Worm (Caenorhabditis elegans) whole organism, L1 larva: Measurements from ENCODE around the gene klp-7.
A peak's percentile ranks its signal among the peaks of the same experiment; 100 is the strongest.

Source experiments
- aha-1 ChIP-seq: fragments of 150-350 bp; optimal IDR thresholded peaks from 2 replicates; lab custom pipeline; 2014; ENCODE audit warnings: missing biosample characterization, missing genetic modification characterization
- alr-1 ChIP-seq: fragments of 200-800 bp; sonication (Bioruptor generic); optimal IDR thresholded peaks from 2 replicates; lab custom pipeline; 2018; ENCODE audit warnings: borderline replicate concordance, mild to moderate bottlenecking, missing genetic modification characterization, missing compliant biosample characterization
- ama-1 ChIP-seq: fragments of 150-350 bp; optimal IDR thresholded peaks from 2 replicates; lab custom pipeline; 2014
- blmp-1 ChIP-seq: fragments of 150-350 bp; optimal IDR thresholded peaks from 2 replicates; lab custom pipeline; 2014; ENCODE audit warnings: missing biosample characterization, missing genetic modification characterization
- ceh-82 ChIP-seq, 3 experiments: fragments of 150-350 bp in 1 of 3; sonication (generic microtip) in 2 of 3; optimal IDR thresholded peaks; 2 replicates each; lab custom pipeline; 2014 to 2017; ENCODE audit warnings: missing biosample characterization in 3 of 3, missing genetic modification characterization in 3 of 3
- ceh-88 ChIP-seq: fragments of 200-800 bp; sonication (Bioruptor generic); IDR thresholded peaks from 2 replicates; pipeline ENCODE4 v1.3.6; 2022; ENCODE audit warnings: missing genetic modification characterization, missing compliant biosample characterization
- ceh-90 ChIP-seq: sonication (generic microtip); optimal IDR thresholded peaks from 2 replicates; lab custom pipeline; 2016; ENCODE audit warnings: missing genetic modification characterization, missing compliant biosample characterization
- dsc-1 ChIP-seq: sonication (generic microtip); optimal IDR thresholded peaks from 2 replicates; lab custom pipeline; 2016; ENCODE audit warnings: mild to moderate bottlenecking, missing genetic modification characterization, missing compliant biosample characterization
- efl-1 ChIP-seq, 4 experiments: fragments of 150-350 bp; optimal IDR thresholded peaks in 3 of 4; peaks in 1 of 4; 1 replicate in 1 of 4; 2 replicates in 3 of 4; lab custom pipeline; 2014; ENCODE audit warnings: missing biosample characterization in 2 of 4, missing genetic modification characterization in 2 of 4, missing genetic modification reagents in 2 of 4
- egl-13 ChIP-seq: sonication (generic microtip); optimal IDR thresholded peaks from 2 replicates; lab custom pipeline; 2016; ENCODE audit warnings: missing genotype, missing genetic modification reagents, missing genetic modification characterization, missing compliant biosample characterization
- egl-27 ChIP-seq, 2 experiments: fragments of 150-350 bp in 1 of 2; sonication (generic microtip); optimal IDR thresholded peaks; 3 replicates each; lab custom pipeline; 2017 to 2018; ENCODE audit warnings: missing biosample characterization in 2 of 2, missing genetic modification characterization in 2 of 2, missing genetic modification reagents in 2 of 2
- elt-2 ChIP-seq: sonication (generic microtip); optimal IDR thresholded peaks from 2 replicates; lab custom pipeline; 2016; ENCODE audit warnings: missing genetic modification characterization, mild to moderate bottlenecking, inconsistent platforms, missing compliant biosample characterization, missing genetic modification reagents
- fkh-4 ChIP-seq: sonication (generic microtip); optimal IDR thresholded peaks from 2 replicates; lab custom pipeline; 2016; ENCODE audit warnings: missing compliant biosample characterization, missing genetic modification characterization, borderline replicate concordance
- fkh-8 ChIP-seq: sonication (generic microtip); optimal IDR thresholded peaks from 2 replicates; lab custom pipeline; 2016; ENCODE audit warnings: mild to moderate bottlenecking, missing genetic modification characterization, missing compliant biosample characterization
- fos-1 ChIP-seq: fragments of 150-350 bp; optimal IDR thresholded peaks from 2 replicates; lab custom pipeline; 2014; ENCODE audit warnings: missing biosample characterization, missing genetic modification characterization
- grh-1 ChIP-seq: fragments of 200-800 bp; sonication (Bioruptor generic); IDR thresholded peaks from 2 replicates; pipeline ENCODE4 v1.3.6; 2022; ENCODE audit warnings: missing genetic modification reagents, missing genetic modification characterization, missing compliant biosample characterization
- hpl-2 ChIP-seq: fragments of 150-350 bp; optimal IDR thresholded peaks from 2 replicates; lab custom pipeline; 2014; ENCODE audit warnings: missing biosample characterization, missing genetic modification reagents, missing genetic modification characterization
- irx-1 ChIP-seq: sonication (generic microtip); optimal IDR thresholded peaks from 2 replicates; lab custom pipeline; 2016; ENCODE audit warnings: missing genetic modification characterization, missing compliant biosample characterization
- lin-14 ChIP-seq: fragments of 200-800 bp; sonication (Bioruptor generic); optimal IDR thresholded peaks from 2 replicates; lab custom pipeline; 2018; ENCODE audit warnings: mild to moderate bottlenecking, missing genetic modification characterization, moderate library complexity, missing compliant biosample characterization
- lin-15B ChIP-seq: fragments of 150-350 bp; sonication (generic microtip); optimal IDR thresholded peaks from 3 replicates; lab custom pipeline; 2014; ENCODE audit warnings: missing biosample characterization, missing genetic modification characterization
- lir-3 ChIP-seq: sonication (generic microtip); optimal IDR thresholded peaks from 2 replicates; lab custom pipeline; 2016; ENCODE audit warnings: mild to moderate bottlenecking, missing genetic modification characterization, moderate library complexity, missing compliant biosample characterization; ENCODE audit not compliant: poor library complexity
- lsy-2 ChIP-seq, 2 experiments: fragments of 150-350 bp; optimal IDR thresholded peaks; 2 replicates each; lab custom pipeline; 2014; ENCODE audit warnings: missing biosample characterization in 2 of 2, missing genetic modification characterization in 2 of 2
- mab-9 ChIP-seq: fragments of 200-800 bp; sonication (Bioruptor generic); IDR thresholded peaks from 2 replicates; pipeline ENCODE4 v1.3.6; 2022; ENCODE audit warnings: missing genetic modification reagents, missing genetic modification characterization, missing compliant biosample characterization
- mdl-1 ChIP-seq, 2 experiments: fragments of 150-350 bp; optimal IDR thresholded peaks; 2 replicates each; lab custom pipeline; 2014 to 2017; ENCODE audit warnings: missing biosample characterization in 2 of 2, missing genetic modification characterization in 2 of 2, inconsistent platforms in 1 of 2
- mef-2 ChIP-seq: fragments of 150-350 bp; optimal IDR thresholded peaks from 2 replicates; lab custom pipeline; 2014; ENCODE audit warnings: missing biosample characterization, missing genetic modification characterization
- mep-1 ChIP-seq: fragments of 150-350 bp; optimal IDR thresholded peaks from 2 replicates; lab custom pipeline; 2014; ENCODE audit warnings: missing biosample characterization, missing genetic modification characterization
- nhr-19 ChIP-seq: fragments of 200-800 bp; sonication (Bioruptor generic); conservative IDR thresholded peaks from 2 replicates; pipeline ENCODE4 v1.3.6; 2022; ENCODE audit warnings: missing genetic modification characterization, missing compliant biosample characterization
- nhr-28 ChIP-seq: fragments of 150-350 bp; optimal IDR thresholded peaks from 2 replicates; lab custom pipeline; 2014; ENCODE audit warnings: missing biosample characterization, missing genetic modification characterization
- nhr-76 ChIP-seq: sonication (generic microtip); optimal IDR thresholded peaks from 2 replicates; lab custom pipeline; 2017; ENCODE audit warnings: missing biosample characterization, missing genetic modification characterization
- nhr-84 ChIP-seq: sonication (generic microtip); optimal IDR thresholded peaks from 2 replicates; lab custom pipeline; 2017; ENCODE audit warnings: missing biosample characterization, missing genetic modification characterization
- nhr-90 ChIP-seq: sonication (generic microtip); optimal IDR thresholded peaks from 2 replicates; lab custom pipeline; 2016; ENCODE audit warnings: mild to moderate bottlenecking, missing genetic modification characterization, missing compliant biosample characterization; ENCODE audit not compliant: poor library complexity
- pag-3 ChIP-seq: sonication (generic microtip); optimal IDR thresholded peaks from 2 replicates; lab custom pipeline; 2017; ENCODE audit warnings: missing genetic modification characterization, mild to moderate bottlenecking, missing compliant biosample characterization, antibody characterized with exemption, borderline replicate concordance; ENCODE audit not compliant: insufficient read depth
- pax-3 ChIP-seq: fragments of 200-800 bp; sonication (Bioruptor generic); optimal IDR thresholded peaks from 2 replicates; lab custom pipeline; 2018; ENCODE audit warnings: mild to moderate bottlenecking, missing genetic modification characterization, moderate library complexity, missing compliant biosample characterization
- rnt-1 ChIP-seq: sonication (generic microtip); optimal IDR thresholded peaks from 2 replicates; lab custom pipeline; 2016; ENCODE audit warnings: mild to moderate bottlenecking, missing genetic modification characterization, moderate library complexity, missing compliant biosample characterization
- skn-1 ChIP-seq: fragments of 150-350 bp; optimal IDR thresholded peaks from 2 replicates; lab custom pipeline; 2014; ENCODE audit warnings: missing biosample characterization, missing genetic modification characterization
- snpc-4 ChIP-seq: fragments of 150-350 bp; optimal IDR thresholded peaks from 2 replicates; lab custom pipeline; 2014; ENCODE audit warnings: missing biosample characterization, missing genetic modification characterization
- snu-23 ChIP-seq: sonication (generic microtip); optimal IDR thresholded peaks from 2 replicates; lab custom pipeline; 2016; ENCODE audit warnings: missing genetic modification characterization, missing compliant biosample characterization
- tbx-2 ChIP-seq: sonication (generic microtip); optimal IDR thresholded peaks from 2 replicates; lab custom pipeline; 2016; ENCODE audit warnings: missing genetic modification characterization, missing compliant biosample characterization
- tlp-1 ChIP-seq: fragments of 150-350 bp; optimal IDR thresholded peaks from 2 replicates; lab custom pipeline; 2014; ENCODE audit warnings: missing biosample characterization, missing genetic modification characterization
- unc-130 ChIP-seq: fragments of 150-350 bp; optimal IDR thresholded peaks from 2 replicates; lab custom pipeline; 2017; ENCODE audit warnings: missing biosample characterization, missing genetic modification characterization, inconsistent platforms
- unc-86 ChIP-seq: sonication (generic microtip); optimal IDR thresholded peaks from 2 replicates; lab custom pipeline; 2016; ENCODE audit warnings: missing genetic modification characterization, missing compliant biosample characterization
- zag-1 ChIP-seq: fragments of 150-350 bp; optimal IDR thresholded peaks from 2 replicates; lab custom pipeline; 2014; ENCODE audit warnings: missing biosample characterization, missing genetic modification characterization

Gene klp-7

DNA sequence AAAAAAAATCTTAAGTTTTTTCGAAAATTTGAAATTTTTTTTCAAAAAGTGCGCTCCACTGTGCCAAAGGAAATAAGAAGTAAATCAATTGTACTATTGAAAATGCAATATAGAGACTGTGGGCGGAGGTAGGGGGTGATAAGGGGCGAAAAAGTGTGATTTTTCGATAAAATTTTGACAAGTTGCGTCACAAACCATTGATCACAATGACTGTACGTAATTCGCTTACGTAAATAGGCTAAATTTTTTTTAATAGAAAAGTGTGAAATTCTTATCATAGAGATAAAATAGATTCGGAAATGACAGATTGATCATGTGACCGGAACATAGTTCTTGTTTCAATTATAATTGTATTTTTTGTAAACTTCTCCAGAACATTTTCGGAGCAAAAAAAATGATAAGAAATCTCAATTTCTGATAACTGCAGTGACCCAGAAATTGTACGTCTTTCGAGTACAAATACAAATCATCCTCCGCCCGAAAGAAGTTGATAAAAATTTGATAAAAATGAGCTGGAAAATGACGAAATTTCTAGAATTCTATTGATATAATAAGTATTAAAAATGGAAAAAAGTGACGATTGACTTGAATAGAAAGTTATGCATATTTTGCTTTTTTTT is 16.9 kb downstream of the klp-7 start (continued):
- TF ChIP-seq blmp-1 (tag; lab: Kevin White, UChicago) (no peak), mab-9 (no peak), mef-2 (no peak), dsc-1 (no peak), alr-1 (no peak), unc-86 (tag; lab: Kevin White, UChicago) (no peak), nhr-28 (tag; lab: Kevin White, UChicago) (no peak), lir-3 (tag; lab: Kevin White, UChicago) (no peak)

DNA sequence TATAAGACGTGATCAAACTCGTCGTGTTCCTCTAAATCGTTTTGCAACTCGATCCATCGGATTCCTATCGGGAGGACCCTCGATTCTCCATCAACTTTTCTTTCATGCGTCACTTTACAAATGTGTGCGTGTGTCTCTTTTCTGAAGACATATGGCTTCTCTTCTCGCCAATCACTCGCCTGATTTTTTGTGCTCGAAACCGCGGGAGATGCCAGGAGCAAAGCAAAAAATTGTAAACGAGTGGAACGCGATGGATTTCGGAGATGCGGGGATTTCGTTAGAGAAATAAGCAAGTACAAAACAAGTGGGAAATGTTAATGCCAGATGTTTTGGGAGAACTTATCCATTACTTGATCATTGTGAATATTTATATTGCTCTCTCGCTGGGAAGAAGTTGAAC is 18.5 kb downstream of the klp-7 start:
- TF ChIP-seq lsy-2 (tag; optimal IDR thresholded peaks at IDR 0.05; lab: Kevin White, UChicago) (peak in 1 of 2 experiments; percentile 49), dsc-1 (peak; percentile 76), mep-1 (tag; lab: Kevin White, UChicago) (peak; percentile 24), unc-130 (tag; lab: Kevin White, UChicago) (peak; percentile 5), fos-1 (tag; lab: Kevin White, UChicago) (no peak), snu-23 (GFP tag; lab: Kevin White, UChicago) (peak; percentile 32), nhr-19 (GFP tag; lab: Robert Waterston, UW) (0 out of 2 replicates have a peak, but pooled peaks have one; percentile 3), nhr-76 (tag; lab: Kevin White, UChicago) (no peak), pag-3 (tag; lab: Kevin White, UChicago) (peak; percentile 70), ceh-88 (no peak), efl-1 (optimal IDR thresholded peaks at IDR 0.05; lab: Kevin White, UChicago) (peak in 1 of 2 experiments; percentile 6), efl-1 (GFP tag; optimal IDR thresholded peaks at IDR 0.05 in 1 of 2; lab: Kevin White, UChicago) (no peak), zag-1 (tag; lab: Kevin White, UChicago) (no peak), mdl-1 (tag; optimal IDR thresholded peaks at IDR 0.05; lab: Kevin White, UChicago) (peak in 1 of 2 experiments; percentile 1), rnt-1 (peak; percentile 73)
- TF ChIP-seq, all 84 proteins: peak for 10

DNA sequence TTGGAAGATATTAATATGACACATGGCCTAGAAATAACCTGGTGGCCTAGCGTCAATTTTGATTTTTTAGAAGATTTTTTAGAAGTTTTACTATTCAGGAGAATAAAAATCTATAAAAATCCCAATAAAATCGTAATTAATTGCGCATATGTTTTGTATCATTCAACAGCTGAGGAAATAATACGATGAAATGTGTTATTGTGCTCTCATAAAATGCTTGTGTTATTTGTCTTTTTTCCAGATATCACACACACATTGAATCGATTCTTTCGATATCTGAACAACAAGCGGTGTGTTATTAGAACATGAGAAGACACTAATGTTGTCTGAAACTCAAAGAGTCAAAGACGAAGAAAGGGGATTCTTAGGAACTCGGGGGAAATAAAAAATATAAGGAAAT is 19.4 kb downstream of the klp-7 start:
- TF ChIP-seq fkh-4 (peak; percentile 17), unc-86 (tag; lab: Kevin White, UChicago) (no peak), lin-15B (tag; lab: Kevin White, UChicago) (no peak), fkh-8 (tag; lab: Kevin White, UChicago) (no peak), zag-1 (tag; lab: Kevin White, UChicago) (no peak), skn-1 (tag; lab: Kevin White, UChicago) (no peak), irx-1 (tag; lab: Kevin White, UChicago) (no peak), aha-1 (tag; lab: Kevin White, UChicago) (no peak), nhr-90 (no peak), snpc-4 (tag; lab: Kevin White, UChicago) (no peak), hpl-2 (no peak), ama-1 (lab: Kevin White, UChicago) (no peak), dsc-1 (peak; percentile 90), nhr-84 (tag; lab: Kevin White, UChicago) (no peak), egl-13 (tag; lab: Kevin White, UChicago) (no peak), tlp-1 (tag; lab: Kevin White, UChicago) (no peak), elt-2 (tag; lab: Kevin White, UChicago) (no peak)
- TF ChIP-seq, all 84 proteins: peak for 2

DNA sequence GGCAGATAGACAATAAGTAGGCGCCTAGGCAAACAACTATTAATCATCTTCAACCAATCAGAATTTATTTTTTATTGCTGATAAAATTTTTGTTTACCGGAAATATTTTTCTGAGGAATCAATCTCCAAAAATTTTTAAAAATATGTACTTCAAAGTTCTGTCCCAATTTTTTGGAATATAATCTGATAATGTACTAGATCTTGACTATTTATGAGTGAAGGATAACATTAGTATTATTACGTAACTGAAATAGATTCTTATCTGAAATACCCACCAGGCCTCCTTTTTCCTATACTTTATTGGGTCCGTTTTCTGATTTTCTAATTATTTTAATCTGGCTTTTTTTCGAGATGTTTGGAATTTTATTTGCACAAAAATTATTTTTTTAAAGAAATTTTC is 25.8 kb downstream of the klp-7 start:
- TF ChIP-seq pax-3 (tag; lab: Kevin White, UChicago) (no peak), unc-130 (tag; lab: Kevin White, UChicago) (no peak), mdl-1 (tag; optimal IDR thresholded peaks at IDR 0.05; lab: Kevin White, UChicago) (no peak), lin-14 (GFP tag; lab: Kevin White, UChicago) (no peak), nhr-19 (GFP tag; lab: Robert Waterston, UW) (no peak), tbx-2 (no peak), efl-1 (optimal IDR thresholded peaks at IDR 0.05; lab: Kevin White, UChicago) (no peak), efl-1 (GFP tag; optimal IDR thresholded peaks at IDR 0.05 in 1 of 2; lab: Kevin White, UChicago) (no peak), nhr-90 (no peak), lsy-2 (tag; optimal IDR thresholded peaks at IDR 0.05; lab: Kevin White, UChicago) (no peak), mep-1 (tag; lab: Kevin White, UChicago) (no peak), nhr-76 (tag; lab: Kevin White, UChicago) (no peak), nhr-84 (tag; lab: Kevin White, UChicago) (no peak), ceh-90 (no peak), fos-1 (tag; lab: Kevin White, UChicago) (no peak), egl-27 (tag; optimal IDR thresholded peaks at IDR 0.05; lab: Kevin White, UChicago) (no peak), grh-1 (GFP tag; lab: Robert Waterston, UW) (no peak), ceh-82 (tag; optimal IDR thresholded peaks at IDR 0.05; lab: Kevin White, UChicago) (no peak)
